Fruit fly (Drosophila melanogaster) whole organism, embryonic: Measurements from ENCODE around the gene Syx5.

Source experiments
- C15 ChIP-seq: fragments of 200-800 bp; sonication (Bioruptor generic); IDR thresholded peaks from 3 replicates; pipeline ENCODE4 v1.3.6; 2022; ENCODE audit warnings: missing biosample characterization, missing genetic modification characterization
- CG11456 ChIP-seq: fragments of 200-800 bp; sonication (Bioruptor generic); IDR thresholded peaks from 3 replicates; pipeline ENCODE4 v1.3.6; 2022; ENCODE audit warnings: missing biosample characterization, missing genetic modification characterization
- CG12219 ChIP-seq: fragments of 200-800 bp; sonication (Bioruptor generic); optimal IDR thresholded peaks from 3 replicates; lab custom pipeline; 2018; ENCODE audit warnings: missing biosample characterization, mild to moderate bottlenecking, missing genetic modification characterization
- CG12391 ChIP-seq: fragments of 200-800 bp; sonication (Bioruptor generic); optimal IDR thresholded peaks from 3 replicates; lab custom pipeline; 2018; ENCODE audit warnings: missing biosample characterization, mild to moderate bottlenecking, missing genetic modification characterization, moderate library complexity
- CG14860 ChIP-seq: fragments of 200-800 bp; sonication (Bioruptor generic); IDR thresholded peaks from 3 replicates; pipeline ENCODE4 v1.3.6; 2022; ENCODE audit warnings: missing biosample characterization, missing genetic modification characterization; ENCODE audit not compliant: partially characterized antibody
- CG14965 ChIP-seq: fragments of 200-800 bp; sonication (Bioruptor generic); optimal IDR thresholded peaks from 2 replicates; lab custom pipeline; 2016; ENCODE audit warnings: missing biosample characterization, missing genetic modification characterization, borderline replicate concordance
- CG1832 ChIP-seq: fragments of 200-800 bp; sonication (Bioruptor generic); optimal IDR thresholded peaks from 2 replicates; lab custom pipeline; 2017; ENCODE audit warnings: missing biosample characterization, mild to moderate bottlenecking, missing genetic modification characterization, inconsistent platforms
- CG3065 ChIP-seq: fragments of 200-800 bp; sonication (Bioruptor generic); optimal IDR thresholded peaks from 2 replicates; lab custom pipeline; 2016; ENCODE audit warnings: missing biosample characterization, missing genetic modification characterization
- CG32772 ChIP-seq: fragments of 200-800 bp; sonication (Bioruptor generic); IDR thresholded peaks from 2 replicates; pipeline ENCODE4 v1.3.6; 2022; ENCODE audit warnings: missing biosample characterization, missing genetic modification characterization
- CG3407 ChIP-seq: fragments of 200-800 bp; sonication (Bioruptor generic); optimal IDR thresholded peaks from 2 replicates; lab custom pipeline; 2018; ENCODE audit warnings: missing biosample characterization, mild to moderate bottlenecking, missing genetic modification characterization
- CG4707 ChIP-seq: fragments of 200-800 bp; sonication (Bioruptor generic); optimal IDR thresholded peaks from 2 replicates; lab custom pipeline; 2018; ENCODE audit warnings: missing biosample characterization, mild to moderate bottlenecking, missing genetic modification characterization, moderate library complexity
- CG6654 ChIP-seq: fragments of 200-800 bp; sonication (Bioruptor generic); optimal IDR thresholded peaks from 2 replicates; lab custom pipeline; 2017; ENCODE audit warnings: missing biosample characterization, mild to moderate bottlenecking, missing genetic modification characterization
- CG6689 ChIP-seq: fragments of 200-800 bp; sonication (Bioruptor generic); IDR thresholded peaks from 2 replicates; pipeline ENCODE4 v1.3.6; 2022; ENCODE audit warnings: missing biosample characterization, missing genetic modification characterization
- CG7839 ChIP-seq: fragments of 200-800 bp; sonication (Bioruptor generic); optimal IDR thresholded peaks from 3 replicates; lab custom pipeline; 2018; ENCODE audit warnings: missing biosample characterization, mild to moderate bottlenecking, missing genetic modification characterization, moderate library complexity
- CG7963 ChIP-seq: fragments of 200-800 bp; sonication (Bioruptor generic); IDR thresholded peaks from 3 replicates; pipeline ENCODE4 v1.3.6; 2022; ENCODE audit warnings: missing biosample characterization, missing genetic modification characterization; ENCODE audit not compliant: partially characterized antibody
- CG8388 ChIP-seq: fragments of 200-800 bp; sonication (Bioruptor generic); optimal IDR thresholded peaks from 2 replicates; lab custom pipeline; 2019; ENCODE audit warnings: missing biosample characterization, mild to moderate bottlenecking, missing genetic modification characterization, moderate library complexity
- CG8924 ChIP-seq: fragments of 200-800 bp; optimal IDR thresholded peaks from 3 replicates; lab custom pipeline; 2019; ENCODE audit warnings: missing biosample characterization, mild to moderate bottlenecking, missing genetic modification characterization, moderate library complexity
- CG9215 ChIP-seq: fragments of 200-800 bp; sonication (Bioruptor generic); IDR thresholded peaks from 2 replicates; pipeline ENCODE4 v1.3.6; 2022; ENCODE audit warnings: missing biosample characterization, missing genetic modification characterization
- CG9932 ChIP-seq: fragments of 200-800 bp; sonication (Bioruptor generic); IDR thresholded peaks from 2 replicates; pipeline ENCODE4 v1.3.6; 2022; ENCODE audit warnings: missing biosample characterization, missing genetic modification characterization
- Dll ChIP-seq: fragments of 200-800 bp; sonication (Bioruptor generic); IDR thresholded peaks from 4 replicates; pipeline ENCODE4 v1.3.6; 2022; ENCODE audit warnings: missing biosample characterization, missing genetic modification characterization; ENCODE audit not compliant: partially characterized antibody
- Doc2 ChIP-seq: fragments of 200-800 bp; sonication (Bioruptor generic); IDR thresholded peaks from 2 replicates; pipeline ENCODE4 v1.3.6; 2022; ENCODE audit warnings: missing biosample characterization, missing genetic modification characterization
- ERR ChIP-seq: fragments of 200-800 bp; sonication (Bioruptor generic); optimal IDR thresholded peaks from 2 replicates; lab custom pipeline; 2016; ENCODE audit warnings: missing biosample characterization, missing genetic modification characterization
- Gug ChIP-seq: fragments of 200-800 bp; sonication (Bioruptor generic); IDR thresholded peaks from 4 replicates; pipeline ENCODE4 v1.3.6; 2022; ENCODE audit warnings: missing biosample characterization, missing genetic modification characterization
- Hsf ChIP-seq: fragments of 200-800 bp; sonication (Bioruptor generic); optimal IDR thresholded peaks from 3 replicates; lab custom pipeline; 2016; ENCODE audit warnings: missing biosample characterization, missing genetic modification characterization
- Lhr ChIP-seq: fragments of 200-800 bp; sonication (Bioruptor generic); optimal IDR thresholded peaks from 3 replicates; lab custom pipeline; 2017; ENCODE audit warnings: mild to moderate bottlenecking, missing biosample characterization, missing genetic modification reagents, missing genetic modification characterization
- Lim3 ChIP-seq: fragments of 200-800 bp; sonication (Bioruptor generic); IDR thresholded peaks from 2 replicates; pipeline ENCODE4 v1.3.6; 2022; ENCODE audit warnings: missing biosample characterization, missing genetic modification characterization
- Myb ChIP-seq: fragments of 200-800 bp; sonication (Bioruptor generic); optimal IDR thresholded peaks from 2 replicates; lab custom pipeline; 2016; ENCODE audit warnings: missing biosample characterization, missing genetic modification characterization
- NC2β ChIP-seq: fragments of 200-800 bp; sonication (Bioruptor generic); optimal IDR thresholded peaks from 2 replicates; lab custom pipeline; 2016; ENCODE audit warnings: missing biosample characterization, missing genetic modification characterization
- NFAT ChIP-seq: fragments of 200-800 bp; sonication (Bioruptor generic); IDR thresholded peaks from 2 replicates; pipeline ENCODE4 v1.3.6; 2022; ENCODE audit warnings: missing biosample characterization, missing genetic modification characterization
- Neu2 ChIP-seq: fragments of 200-800 bp; sonication (Bioruptor generic); optimal IDR thresholded peaks from 3 replicates; lab custom pipeline; 2016; ENCODE audit warnings: missing biosample characterization, missing genetic modification characterization, borderline replicate concordance
- PHDP ChIP-seq: fragments of 200-800 bp; sonication (Bioruptor generic); optimal IDR thresholded peaks from 3 replicates; lab custom pipeline; 2018; ENCODE audit warnings: missing biosample characterization, mild to moderate bottlenecking, missing genetic modification characterization, moderate library complexity
- Usf ChIP-seq: fragments of 200-800 bp; sonication (Bioruptor generic); optimal IDR thresholded peaks from 2 replicates; lab custom pipeline; 2017; ENCODE audit warnings: missing genotype, missing biosample characterization, missing genetic modification characterization
- bbx ChIP-seq: fragments of 200-800 bp; sonication (Bioruptor generic); IDR thresholded peaks from 2 replicates; pipeline ENCODE4 v1.3.6; 2022; ENCODE audit warnings: missing biosample characterization, missing genetic modification characterization; ENCODE audit not compliant: partially characterized antibody
- chm ChIP-seq: fragments of 200-800 bp; sonication (Bioruptor generic); IDR thresholded peaks from 2 replicates; pipeline ENCODE4 v1.3.6; 2022; ENCODE audit warnings: missing biosample characterization, missing genetic modification characterization
- cwo ChIP-seq: fragments of 200-800 bp; sonication (Bioruptor generic); optimal IDR thresholded peaks from 3 replicates; lab custom pipeline; 2017; ENCODE audit warnings: missing biosample characterization, missing genetic modification characterization, mild to moderate bottlenecking, moderate library complexity, missing genetic modification reagents
- dati ChIP-seq: fragments of 200-800 bp; sonication (Bioruptor generic); IDR thresholded peaks from 2 replicates; pipeline ENCODE4 v1.3.6; 2022; ENCODE audit warnings: missing biosample characterization, missing genetic modification characterization
- esg ChIP-seq: fragments of 200-800 bp; sonication (Bioruptor generic); conservative IDR thresholded peaks from 2 replicates; pipeline ENCODE4 v1.3.6; 2022; ENCODE audit warnings: missing biosample characterization, missing genetic modification characterization
- fd96Cb ChIP-seq: fragments of 200-800 bp; sonication (Bioruptor generic); optimal IDR thresholded peaks from 2 replicates; lab custom pipeline; 2018; ENCODE audit warnings: missing biosample characterization, mild to moderate bottlenecking, missing genetic modification characterization, moderate library complexity
- ham ChIP-seq: fragments of 200-800 bp; sonication (Bioruptor generic); IDR thresholded peaks from 2 replicates; pipeline ENCODE4 v1.3.6; 2022; ENCODE audit warnings: missing biosample characterization, missing genetic modification characterization
- klu ChIP-seq: fragments of 200-800 bp; sonication (Bioruptor generic); IDR thresholded peaks from 2 replicates; pipeline ENCODE4 v1.3.6; 2022; ENCODE audit warnings: missing biosample characterization, missing genetic modification characterization
- lab ChIP-seq: fragments of 200-800 bp; sonication (Bioruptor generic); optimal IDR thresholded peaks from 3 replicates; lab custom pipeline; 2017; ENCODE audit warnings: missing biosample characterization, missing genetic modification characterization, mild to moderate bottlenecking, moderate library complexity, missing genetic modification reagents
- pita ChIP-seq: fragments of 200-800 bp; sonication (Bioruptor generic); optimal IDR thresholded peaks from 2 replicates; lab custom pipeline; 2017; ENCODE audit warnings: missing biosample characterization, mild to moderate bottlenecking, missing genetic modification characterization
- sens ChIP-seq: fragments of 200-800 bp; sonication (Bioruptor generic); peaks from one replicate; lab custom pipeline; 2016; ENCODE audit warnings: missing biosample characterization, missing genetic modification characterization
- seq ChIP-seq: fragments of 200-800 bp; sonication (Bioruptor generic); IDR thresholded peaks from 2 replicates; pipeline ENCODE4 v1.3.6; 2022; ENCODE audit warnings: missing biosample characterization, missing genetic modification characterization
- sim ChIP-seq: fragments of 200-800 bp; sonication (Bioruptor generic); IDR thresholded peaks from 2 replicates; pipeline ENCODE4 v1.3.6; 2022; ENCODE audit warnings: missing biosample characterization, missing genetic modification characterization
- sqz ChIP-seq: fragments of 200-800 bp; sonication (Bioruptor generic); optimal IDR thresholded peaks from 3 replicates; lab custom pipeline; 2018; ENCODE audit warnings: missing biosample characterization, mild to moderate bottlenecking, missing genetic modification characterization
- sr ChIP-seq: fragments of 200-800 bp; sonication (Bioruptor generic); IDR thresholded peaks from 3 replicates; pipeline ENCODE4 v1.3.6; 2022; ENCODE audit warnings: missing biosample characterization, missing genetic modification characterization
- trem ChIP-seq: fragments of 200-800 bp; optimal IDR thresholded peaks from 3 replicates; lab custom pipeline; 2019; ENCODE audit warnings: missing biosample characterization, mild to moderate bottlenecking, missing genetic modification characterization, moderate library complexity
- zf30C ChIP-seq: fragments of 200-800 bp; sonication (Bioruptor generic); optimal IDR thresholded peaks from 3 replicates; lab custom pipeline; 2018; ENCODE audit warnings: missing biosample characterization, mild to moderate bottlenecking, missing genetic modification characterization

The Syx5 gene

dm6 chr2L:16350742-16351568, 43.8 kb downstream of the Syx5 start (continued):
- TF ChIP-seq klu (peak; percentile 98), CG3065 (peak; percentile 96), CG4707 (GFP tag; lab: Kevin White, UChicago) (peak; percentile 97), seq (GFP tag; lab: Robert Waterston, UW) (peak; percentile 99), CG6654 (GFP tag; lab: Kevin White, UChicago) (peak; percentile 93), CG14860 (0 out of 3 replicates have a peak, but pooled peaks have one; percentile 14), Dll (GFP tag; lab: Robert Waterston, UW) (peak; percentile 28; the same call in 1 of the 4 replicates), NFAT (GFP tag; lab: Robert Waterston, UW) (peak; percentile 98), CG6689 (GFP tag; lab: Robert Waterston, UW) (peak; percentile 99), CG7839 (tag; lab: Kevin White, UChicago) (peak; percentile 100), zf30C (GFP tag; lab: Kevin White, UChicago) (peak; percentile 25), CG7963 (GFP tag; lab: Robert Waterston, UW) (no peak), cwo (GFP tag; lab: Kevin White, UChicago) (peak; percentile 98), Doc2 (GFP tag; lab: Robert Waterston, UW) (peak; percentile 93), NC2β (GFP tag; lab: Kevin White, UChicago) (peak; percentile 98), fd96Cb (tag; lab: Kevin White, UChicago) (peak; percentile 99), sens (peak; percentile 100), ERR (GFP tag; lab: Kevin White, UChicago) (peak; percentile 97), pita (GFP tag; lab: Kevin White, UChicago) (no peak), Neu2 (peak; percentile 60), CG8388 (GFP tag; lab: Kevin White, UChicago) (peak; percentile 99), esg (GFP tag; lab: Robert Waterston, UW) (peak; percentile 99), dati (GFP tag; lab: Robert Waterston, UW) (peak; percentile 98), Usf (peak; percentile 96), CG12391 (tag; lab: Kevin White, UChicago) (peak; percentile 99), chm (peak; percentile 99), lab (GFP tag; lab: Kevin White, UChicago) (peak; percentile 100), ham (GFP tag; lab: Robert Waterston, UW) (peak; percentile 97), sim (GFP tag; lab: Robert Waterston, UW) (peak; percentile 96), CG14965 (GFP tag; lab: Kevin White, UChicago) (peak; percentile 81), Hsf (GFP tag; lab: Kevin White, UChicago) (peak; percentile 99), Myb (peak; percentile 90), CG32772 (GFP tag; lab: Robert Waterston, UW) (peak; percentile 99), CG12219 (GFP tag; lab: Kevin White, UChicago) (peak; percentile 99), bbx (GFP tag; lab: Robert Waterston, UW) (no peak), Lhr (GFP tag; lab: Kevin White, UChicago) (peak; percentile 95), PHDP (tag; lab: Kevin White, UChicago) (peak; percentile 99), Lim3 (GFP tag; lab: Robert Waterston, UW) (peak; percentile 96), CG9932 (peak; percentile 99), CG9215 (GFP tag; lab: Robert Waterston, UW) (peak; percentile 98), sr (GFP tag; lab: Robert Waterston, UW) (peak; percentile 93), CG1832 (GFP tag; lab: Kevin White, UChicago) (no peak), CG11456 (GFP tag; lab: Robert Waterston, UW) (peak; percentile 98), C15 (GFP tag; lab: Robert Waterston, UW) (peak; percentile 97), trem (tag; lab: Kevin White, UChicago) (peak; percentile 96), CG8924 (tag; lab: Kevin White, UChicago) (peak; percentile 99), Gug (GFP tag; lab: Robert Waterston, UW) (peak; percentile 95), CG3407 (peak; percentile 98), sqz (GFP tag; lab: Kevin White, UChicago) (peak; percentile 99)
